Worm (Caenorhabditis elegans) whole organism, midembryonic: Measurements from ENCODE around the gene eyg-1.

Experiments used
- klf-2 ChIP-seq: fragments of 200-800 bp; sonication (Bioruptor generic); conservative IDR thresholded peaks from 2 replicates; pipeline ENCODE4 v1.3.6; 2022; ENCODE audit warnings: missing genetic modification reagents, missing genetic modification characterization, missing compliant biosample characterization
- med-1 ChIP-seq: sonication (generic microtip); optimal IDR thresholded peaks from 2 replicates; lab custom pipeline; 2017; ENCODE audit warnings: missing genetic modification characterization, mild to moderate bottlenecking, missing compliant biosample characterization, antibody characterized with exemption, missing genetic modification reagents; ENCODE audit not compliant: insufficient read depth
- tab-1 ChIP-seq: fragments of 200-800 bp; sonication (Bioruptor generic); IDR thresholded peaks from 2 replicates; pipeline ENCODE4 v1.3.6; 2022; ENCODE audit warnings: missing genetic modification characterization, missing compliant biosample characterization

DNA sequence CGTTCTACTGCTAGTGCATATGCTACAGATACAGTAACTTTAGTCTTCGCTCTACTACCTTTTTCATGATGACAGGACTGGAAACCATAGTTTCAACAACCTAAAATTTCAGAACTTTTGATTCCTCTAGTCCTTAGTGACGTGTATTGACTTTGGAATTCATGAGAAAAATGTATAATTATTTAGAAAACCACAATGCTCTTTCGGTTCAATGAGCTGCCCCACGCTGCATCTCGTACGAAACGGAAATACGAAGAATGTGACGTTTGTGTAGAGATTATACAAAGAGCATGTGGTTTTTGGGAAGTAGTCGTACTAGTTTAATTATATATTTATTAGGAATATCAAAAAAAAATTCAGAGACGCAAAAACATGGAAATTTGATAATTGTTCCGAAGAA is 49.3 kb downstream of the eyg-1 start:
- TF ChIP-seq med-1 (GFP tag; lab: Kevin White, UChicago) (no peak), klf-2 (no peak), tab-1 (GFP tag; lab: Robert Waterston, UW) (no peak)
